Fruit fly (Drosophila melanogaster) S2 (cell line): ENCODE data around the gene CG12951.

Experiments
- CG8478 ChIP-seq: fragments of >200 bp; optimal IDR thresholded peaks from 2 replicates; lab custom pipeline; 2018
- CTCF ChIP-seq, 2 experiments: fragments of >200 bp; optimal IDR thresholded peaks; 2 replicates each; lab custom pipeline; 2018

The CG12951 gene

dm6 chr3R:9349267-9349820, 19.2 kb upstream of the CG12951 start:
- TF ChIP-seq CG8478 (lab: Kevin White, UChicago) (no peak), CTCF (optimal IDR thresholded peaks at IDR 0.05; lab: Kevin White, UChicago) (no peak)

- no peak for TF ChIP-seq CTCF (optimal IDR thresholded peaks at IDR 0.05; lab: Kevin White, UChicago)
- no peak for TF ChIP-seq CG8478 (lab: Kevin White, UChicago)
Measured at dm6 chr3R:9348379-9348721, 18.2 kb upstream of the CG12951 start.

- TF ChIP-seq CG8478 (lab: Kevin White, UChicago): no peak
Measured at dm6 chr3R:9347702-9348378, 17.7 kb upstream of the CG12951 start.

dm6 chr3R:9346539-9346938, 16.4 kb upstream of the CG12951 start:
- TF ChIP-seq CG8478 (lab: Kevin White, UChicago): no peak
- no peak for TF ChIP-seq CTCF (optimal IDR thresholded peaks at IDR 0.05; lab: Kevin White, UChicago)

- TF ChIP-seq CG8478 (lab: Kevin White, UChicago): no peak
- no peak for TF ChIP-seq CTCF (optimal IDR thresholded peaks at IDR 0.05; lab: Kevin White, UChicago)
Measured at dm6 chr3R:9345904-9346303, 15.8 kb upstream of the CG12951 start.

- TF ChIP-seq CTCF (optimal IDR thresholded peaks at IDR 0.05; lab: Kevin White, UChicago) (no peak), CG8478 (lab: Kevin White, UChicago) (no peak)
Measured at dm6 chr3R:9344791-9345208, 14.7 kb upstream of the CG12951 start.

dm6 chr3R:9344186-9344790, 14.2 kb upstream of the CG12951 start:
- TF ChIP-seq CG8478 (lab: Kevin White, UChicago) (peak; percentile 6), CTCF (optimal IDR thresholded peaks at IDR 0.05; lab: Kevin White, UChicago) (no peak)

dm6 chr3R:9343645-9344044, 13.5 kb upstream of the CG12951 start:
- no peak for TF ChIP-seq CG8478 (lab: Kevin White, UChicago)
- TF ChIP-seq CTCF (optimal IDR thresholded peaks at IDR 0.05; lab: Kevin White, UChicago): no peak

dm6 chr3R:9343022-9343587, 13.0 kb upstream of the CG12951 start:
- no peak for TF ChIP-seq CG8478 (lab: Kevin White, UChicago)
- no peak for TF ChIP-seq CTCF (optimal IDR thresholded peaks at IDR 0.05; lab: Kevin White, UChicago)

- TF ChIP-seq CG8478 (lab: Kevin White, UChicago) (no peak), CTCF (optimal IDR thresholded peaks at IDR 0.05; lab: Kevin White, UChicago) (no peak)
Measured at dm6 chr3R:9342248-9342882, 12.2 kb upstream of the CG12951 start.

- no peak for TF ChIP-seq CTCF (optimal IDR thresholded peaks at IDR 0.05; lab: Kevin White, UChicago)
- TF ChIP-seq CG8478 (lab: Kevin White, UChicago): no peak
Measured at dm6 chr3R:9341189-9342012, 11.3 kb upstream of the CG12951 start.

dm6 chr3R:9340425-9341188, 10.5 kb upstream of the CG12951 start:
- TF ChIP-seq CTCF (optimal IDR thresholded peaks at IDR 0.05; lab: Kevin White, UChicago) (no peak), CG8478 (lab: Kevin White, UChicago) (no peak)

- TF ChIP-seq CTCF (optimal IDR thresholded peaks at IDR 0.05; lab: Kevin White, UChicago) (no peak), CG8478 (lab: Kevin White, UChicago) (no peak)
Measured at dm6 chr3R:9340076-9340315, 9.9 kb upstream of the CG12951 start, which contains the start of gene drn. Gene drn, plus strand, starts transcription at chr3R:9340216.
